Fruit fly (Drosophila melanogaster) whole organism, embryonic: ENCODE measurements around the gene Chchd2.

Experiments
- Bteb2 ChIP-seq: fragments of 200-800 bp; sonication (Bioruptor generic); optimal IDR thresholded peaks from 2 replicates; lab custom pipeline; 2016; ENCODE audit warnings: missing biosample characterization, missing genetic modification characterization
- CG1024 ChIP-seq: fragments of 200-800 bp; sonication (Bioruptor generic); IDR thresholded peaks from 2 replicates; pipeline ENCODE4 v1.3.6; 2022; ENCODE audit warnings: missing biosample characterization, missing genetic modification characterization
- CG10267 ChIP-seq: fragments of 200-800 bp; sonication (Bioruptor generic); optimal IDR thresholded peaks from 2 replicates; lab custom pipeline; 2018; ENCODE audit warnings: missing biosample characterization, mild to moderate bottlenecking, missing genetic modification characterization, moderate library complexity
- CG11723 ChIP-seq: fragments of 200-800 bp; sonication (Bioruptor generic); optimal IDR thresholded peaks from 2 replicates; lab custom pipeline; 2017; ENCODE audit warnings: missing biosample characterization, mild to moderate bottlenecking, missing genetic modification characterization
- CG12071 ChIP-seq: fragments of 200-800 bp; sonication (Bioruptor generic); optimal IDR thresholded peaks from 3 replicates; lab custom pipeline; 2018; ENCODE audit warnings: missing biosample characterization, mild to moderate bottlenecking, missing genetic modification characterization
- CG12219 ChIP-seq: fragments of 200-800 bp; sonication (Bioruptor generic); optimal IDR thresholded peaks from 3 replicates; lab custom pipeline; 2018; ENCODE audit warnings: missing biosample characterization, mild to moderate bottlenecking, missing genetic modification characterization
- CG12391 ChIP-seq: fragments of 200-800 bp; sonication (Bioruptor generic); optimal IDR thresholded peaks from 3 replicates; lab custom pipeline; 2018; ENCODE audit warnings: missing biosample characterization, mild to moderate bottlenecking, missing genetic modification characterization, moderate library complexity
- CG12744 ChIP-seq: fragments of 200-800 bp; sonication (Bioruptor generic); optimal IDR thresholded peaks from 2 replicates; lab custom pipeline; 2016; ENCODE audit warnings: missing biosample characterization, missing genetic modification characterization
- CG13424 ChIP-seq: fragments of 200-800 bp; sonication (Bioruptor generic); optimal IDR thresholded peaks from 2 replicates; lab custom pipeline; 2019; ENCODE audit warnings: missing biosample characterization, mild to moderate bottlenecking, missing genetic modification characterization, moderate library complexity
- CG14050 ChIP-seq: fragments of 200-800 bp; sonication (Bioruptor generic); IDR thresholded peaks from 3 replicates; pipeline ENCODE4 v1.3.6; 2022; ENCODE audit warnings: missing biosample characterization, missing genetic modification characterization
- CG14441 ChIP-seq: fragments of 200-800 bp; sonication (Bioruptor generic); IDR thresholded peaks from 2 replicates; pipeline ENCODE4 v1.3.6; 2022; ENCODE audit warnings: missing biosample characterization, missing genetic modification characterization
- CG1603 ChIP-seq: fragments of 200-800 bp; sonication (Bioruptor generic); optimal IDR thresholded peaks from 2 replicates; lab custom pipeline; 2019; ENCODE audit warnings: missing biosample characterization, mild to moderate bottlenecking, missing genetic modification characterization, moderate library complexity
- CG2889 ChIP-seq: fragments of 200-800 bp; sonication (Bioruptor generic); IDR thresholded peaks from 3 replicates; pipeline ENCODE4 v1.3.6; 2022; ENCODE audit warnings: missing biosample characterization, missing genetic modification characterization
- CG31365 ChIP-seq: fragments of 200-800 bp; sonication (Bioruptor generic); optimal IDR thresholded peaks from 2 replicates; lab custom pipeline; 2018; ENCODE audit warnings: missing biosample characterization, mild to moderate bottlenecking, missing genetic modification characterization
- CG3281 ChIP-seq: fragments of 200-800 bp; sonication (Bioruptor generic); optimal IDR thresholded peaks from 3 replicates; lab custom pipeline; 2017; ENCODE audit warnings: missing biosample characterization, mild to moderate bottlenecking, missing genetic modification characterization
- CG33557 ChIP-seq: fragments of 200-800 bp; sonication (Bioruptor generic); optimal IDR thresholded peaks from 2 replicates; lab custom pipeline; 2019; ENCODE audit warnings: missing biosample characterization, mild to moderate bottlenecking, missing genetic modification characterization, moderate library complexity
- CG4424 ChIP-seq: fragments of 200-800 bp; sonication (Bioruptor generic); optimal IDR thresholded peaks from 3 replicates; lab custom pipeline; 2016; ENCODE audit warnings: missing biosample characterization, missing genetic modification characterization
- CG6854 ChIP-seq: fragments of 200-800 bp; sonication (Bioruptor generic); optimal IDR thresholded peaks from 3 replicates; lab custom pipeline; 2017; ENCODE audit warnings: missing biosample characterization, mild to moderate bottlenecking, missing genetic modification characterization
- CG8281 ChIP-seq: fragments of 200-800 bp; sonication (Bioruptor generic); optimal IDR thresholded peaks from 2 replicates; lab custom pipeline; 2018; ENCODE audit warnings: missing biosample characterization, mild to moderate bottlenecking, missing genetic modification characterization, moderate library complexity
- CG8359 ChIP-seq: fragments of 200-800 bp; sonication (Bioruptor generic); optimal IDR thresholded peaks from 2 replicates; lab custom pipeline; 2017; ENCODE audit warnings: missing biosample characterization, mild to moderate bottlenecking, missing genetic modification characterization, borderline replicate concordance
- CG9215 ChIP-seq: fragments of 200-800 bp; sonication (Bioruptor generic); IDR thresholded peaks from 2 replicates; pipeline ENCODE4 v1.3.6; 2022; ENCODE audit warnings: missing biosample characterization, missing genetic modification characterization
- CG9609 ChIP-seq: fragments of 200-800 bp; sonication (Bioruptor generic); optimal IDR thresholded peaks from 3 replicates; lab custom pipeline; 2016; ENCODE audit warnings: missing biosample characterization, missing genetic modification characterization
- CTCF ChIP-seq: fragments of 200-800 bp; sonication (Bioruptor generic); optimal IDR thresholded peaks from 2 replicates; lab custom pipeline; 2017; ENCODE audit warnings: missing biosample characterization, mild to moderate bottlenecking, missing genetic modification characterization, moderate library complexity
- Dip2 ChIP-seq: fragments of 200-800 bp; sonication (Bioruptor generic); IDR thresholded peaks from 2 replicates; pipeline ENCODE4 v1.3.6; 2022; ENCODE audit warnings: missing biosample characterization, missing genetic modification characterization
- Hey ChIP-seq: fragments of 200-800 bp; sonication (Bioruptor generic); optimal IDR thresholded peaks from 3 replicates; lab custom pipeline; 2018; ENCODE audit warnings: missing biosample characterization, mild to moderate bottlenecking, missing genetic modification characterization
- Hr51 ChIP-seq, 2 experiments: fragments of 200-800 bp; sonication (Bioruptor generic); optimal IDR thresholded peaks; 2 replicates in 1 of 2; 3 replicates in 1 of 2; lab custom pipeline; 2016 to 2018; ENCODE audit warnings: missing biosample characterization in 2 of 2, missing genetic modification characterization in 2 of 2, mild to moderate bottlenecking in 1 of 2, moderate library complexity in 1 of 2
- Myb ChIP-seq: fragments of 200-800 bp; sonication (Bioruptor generic); optimal IDR thresholded peaks from 2 replicates; lab custom pipeline; 2016; ENCODE audit warnings: missing biosample characterization, missing genetic modification characterization
- NC2α ChIP-seq: fragments of 200-800 bp; sonication (Bioruptor generic); optimal IDR thresholded peaks from 2 replicates; lab custom pipeline; 2016; ENCODE audit warnings: missing biosample characterization, missing genetic modification characterization
- Rx ChIP-seq: fragments of 200-800 bp; sonication (Bioruptor generic); IDR thresholded peaks from 2 replicates; pipeline ENCODE4 v1.3.6; 2022; ENCODE audit warnings: missing biosample characterization, missing genetic modification characterization
- Sox102F ChIP-seq: fragments of 200-800 bp; sonication (Bioruptor generic); optimal IDR thresholded peaks from 2 replicates; lab custom pipeline; 2018; ENCODE audit warnings: missing biosample characterization, mild to moderate bottlenecking, missing genetic modification characterization, moderate library complexity
- bab2 ChIP-seq: fragments of 200-800 bp; sonication (Bioruptor generic); optimal IDR thresholded peaks from 2 replicates; lab custom pipeline; 2016; ENCODE audit warnings: missing biosample characterization, missing genetic modification characterization
- cas ChIP-seq: fragments of 200-800 bp; sonication (Bioruptor generic); IDR thresholded peaks from 2 replicates; pipeline ENCODE4 v1.3.6; 2022; ENCODE audit warnings: missing biosample characterization, missing genetic modification characterization
- chif ChIP-seq, 2 experiments: fragments of 200-800 bp; sonication (Bioruptor generic); optimal IDR thresholded peaks; 3 replicates each; lab custom pipeline; 2016; ENCODE audit warnings: missing biosample characterization in 2 of 2, missing genetic modification characterization in 2 of 2
- dm ChIP-seq: fragments of 200-800 bp; sonication (Bioruptor generic); optimal IDR thresholded peaks from 3 replicates; lab custom pipeline; 2016; ENCODE audit warnings: missing biosample characterization, missing genetic modification characterization
- en ChIP-seq: fragments of 200-800 bp; sonication (Bioruptor generic); optimal IDR thresholded peaks from 2 replicates; lab custom pipeline; 2016; ENCODE audit warnings: missing biosample characterization, missing genetic modification characterization
- exex ChIP-seq: fragments of 200-800 bp; sonication (Bioruptor generic); optimal IDR thresholded peaks from 4 replicates; lab custom pipeline; 2018; ENCODE audit warnings: missing biosample characterization, mild to moderate bottlenecking, missing genetic modification characterization, moderate library complexity
- fd96Cb ChIP-seq: fragments of 200-800 bp; sonication (Bioruptor generic); optimal IDR thresholded peaks from 2 replicates; lab custom pipeline; 2018; ENCODE audit warnings: missing biosample characterization, mild to moderate bottlenecking, missing genetic modification characterization, moderate library complexity
- gro ChIP-seq: fragments of 200-800 bp; sonication (Bioruptor generic); optimal IDR thresholded peaks from 2 replicates; lab custom pipeline; 2016; ENCODE audit warnings: missing biosample characterization, missing genetic modification characterization
- ham ChIP-seq: fragments of 200-800 bp; sonication (Bioruptor generic); IDR thresholded peaks from 2 replicates; pipeline ENCODE4 v1.3.6; 2022; ENCODE audit warnings: missing biosample characterization, missing genetic modification characterization
- hbn ChIP-seq: fragments of 200-800 bp; sonication (Bioruptor generic); IDR thresholded peaks from 2 replicates; pipeline ENCODE4 v1.3.6; 2022; ENCODE audit warnings: missing biosample characterization, missing genetic modification characterization; ENCODE audit not compliant: partially characterized antibody
- jumu ChIP-seq: fragments of 200-800 bp; sonication (Bioruptor generic); optimal IDR thresholded peaks from 3 replicates; lab custom pipeline; 2016; ENCODE audit warnings: missing biosample characterization, missing genetic modification characterization
- ken ChIP-seq: fragments of 200-800 bp; sonication (Bioruptor generic); IDR thresholded peaks from 3 replicates; pipeline ENCODE4 v1.3.6; 2022; ENCODE audit warnings: missing biosample characterization, missing genetic modification characterization
- nau ChIP-seq: fragments of 200-800 bp; sonication (Bioruptor generic); optimal IDR thresholded peaks from 3 replicates; lab custom pipeline; 2017; ENCODE audit warnings: missing biosample characterization, mild to moderate bottlenecking, missing genetic modification characterization, missing genetic modification reagents
- ranshi ChIP-seq: fragments of 200-800 bp; sonication (Bioruptor generic); IDR thresholded peaks from 2 replicates; pipeline ENCODE4 v1.3.6; 2022; ENCODE audit warnings: missing biosample characterization, missing genetic modification characterization
- sd ChIP-seq: fragments of 200-800 bp; sonication (Bioruptor generic); optimal IDR thresholded peaks from 3 replicates; lab custom pipeline; 2018; ENCODE audit warnings: missing biosample characterization, mild to moderate bottlenecking, missing genetic modification characterization, moderate library complexity
- seq ChIP-seq: fragments of 200-800 bp; sonication (Bioruptor generic); IDR thresholded peaks from 2 replicates; pipeline ENCODE4 v1.3.6; 2022; ENCODE audit warnings: missing biosample characterization, missing genetic modification characterization
- sna ChIP-seq: fragments of 200-800 bp; sonication (Bioruptor generic); IDR thresholded peaks from 2 replicates; pipeline ENCODE4 v1.3.6; 2022; ENCODE audit warnings: missing biosample characterization, missing genetic modification characterization; ENCODE audit not compliant: partially characterized antibody
- tio ChIP-seq: fragments of 200-800 bp; sonication (Bioruptor generic); optimal IDR thresholded peaks from 2 replicates; lab custom pipeline; 2017; ENCODE audit warnings: missing biosample characterization, missing genetic modification characterization, inconsistent platforms
- twi ChIP-seq: fragments of 200-800 bp; optimal IDR thresholded peaks from 2 replicates; lab custom pipeline; 2019; ENCODE audit warnings: missing biosample characterization, mild to moderate bottlenecking, missing genetic modification characterization, moderate library complexity
- unpg ChIP-seq: fragments of 200-800 bp; sonication (Bioruptor generic); optimal IDR thresholded peaks from 3 replicates; lab custom pipeline; 2018; ENCODE audit warnings: missing biosample characterization, mild to moderate bottlenecking, missing genetic modification characterization, moderate library complexity
- usp ChIP-seq: fragments of >200 bp; optimal IDR thresholded peaks from 2 replicates; lab custom pipeline; 2017; ENCODE audit warnings: missing biosample characterization, missing genetic modification characterization
- vfl ChIP-seq: fragments of 200-800 bp; sonication (Bioruptor generic); optimal IDR thresholded peaks from 2 replicates; lab custom pipeline; 2016; ENCODE audit warnings: missing biosample characterization, missing genetic modification characterization
- vnd ChIP-seq: fragments of 200-800 bp; sonication (Bioruptor generic); IDR thresholded peaks from 3 replicates; pipeline ENCODE4 v1.3.6; 2022; ENCODE audit warnings: missing biosample characterization, missing genetic modification characterization; ENCODE audit not compliant: partially characterized antibody

The Chchd2 gene

DNA sequence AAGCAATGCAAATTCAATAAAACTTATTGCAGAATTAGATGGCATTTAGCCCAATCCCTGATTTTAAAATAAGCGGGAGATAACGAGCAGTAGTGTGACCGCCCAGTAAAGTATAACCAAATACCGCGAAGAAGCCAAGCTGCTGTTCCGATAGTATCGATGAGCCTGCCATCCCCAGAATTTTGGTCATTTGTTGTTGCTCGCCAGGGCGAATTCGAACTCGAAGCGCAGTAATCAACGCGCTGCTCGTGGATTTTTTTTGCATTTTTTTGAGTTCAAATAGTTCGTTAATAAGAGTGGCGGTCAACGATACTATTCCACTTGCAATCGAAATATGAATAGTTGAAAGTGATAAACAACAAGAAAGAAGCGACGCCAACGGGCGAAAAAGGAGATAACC, 11.0 kb downstream of the Chchd2 start, which contains the start of gene baz (continued):
- TF ChIP-seq chif (GFP tag; optimal IDR thresholded peaks at IDR 0.05; lab: Kevin White, UChicago) (no peak), exex (no peak), CG8281 (tag; lab: Kevin White, UChicago) (no peak), CG12391 (tag; lab: Kevin White, UChicago) (peak; percentile 15), jumu (GFP tag; lab: Kevin White, UChicago) (no peak), gro (no peak), CG13424 (no peak), CG12744 (GFP tag; lab: Kevin White, UChicago) (no peak), Hr51 (GFP tag; optimal IDR thresholded peaks at IDR 0.05; lab: Kevin White, UChicago) (no peak), CG9609 (GFP tag; lab: Kevin White, UChicago) (no peak), CG14050 (GFP tag; lab: Robert Waterston, UW) (no peak), CG33557 (no peak), sna (GFP tag; lab: Robert Waterston, UW) (peak; percentile 61), CG31365 (tag; lab: Kevin White, UChicago) (no peak), fd96Cb (no peak), Hey (tag; lab: Kevin White, UChicago) (no peak), CG4424 (no peak), CG3281 (no peak), CG2889 (GFP tag; lab: Robert Waterston, UW) (no peak), CTCF (peak; percentile 51), CG12219 (no peak), hbn (GFP tag; lab: Robert Waterston, UW) (peak; percentile 82), nau (no peak), vnd (GFP tag; lab: Robert Waterston, UW) (peak; percentile 74), Dip2 (GFP tag; lab: Robert Waterston, UW) (no peak), Myb (GFP tag; lab: Kevin White, UChicago) (peak; percentile 75), vfl (no peak), twi (tag; lab: Kevin White, UChicago) (no peak), ranshi (GFP tag; lab: Robert Waterston, UW) (no peak), NC2α (GFP tag; lab: Kevin White, UChicago) (no peak), dm (no peak), CG8359 (GFP tag; lab: Kevin White, UChicago) (no peak), CG10267 (peak; percentile 28), ham (GFP tag; lab: Robert Waterston, UW) (no peak), bab2 (GFP tag; lab: Kevin White, UChicago) (no peak), CG12071 (GFP tag; lab: Kevin White, UChicago) (no peak), cas (GFP tag; lab: Robert Waterston, UW) (no peak), Sox102F (GFP tag; lab: Kevin White, UChicago) (no peak), CG11723 (no peak), unpg (no peak), ken (GFP tag; lab: Robert Waterston, UW) (no peak), tio (GFP tag; lab: Kevin White, UChicago) (no peak), Bteb2 (GFP tag; lab: Kevin White, UChicago) (no peak), CG14441 (GFP tag; lab: Robert Waterston, UW) (no peak), en (GFP tag; lab: Kevin White, UChicago) (no peak), CG9215 (GFP tag; lab: Robert Waterston, UW) (no peak), CG1603 (peak; percentile 78), CG6854 (GFP tag; lab: Kevin White, UChicago) (no peak), Rx (GFP tag; lab: Robert Waterston, UW) (no peak), seq (GFP tag; lab: Robert Waterston, UW) (no peak), CG1024 (GFP tag; lab: Robert Waterston, UW) (no peak), sd (tag; lab: Kevin White, UChicago) (no peak), usp (GFP tag; lab: Kevin White, UChicago) (no peak)
